Fruit fly (Drosophila melanogaster) whole organism, embryonic: ENCODE data around the gene DCTN5-p25.

ENCODE experiments used
- Ada2b ChIP-seq: fragments of 200-800 bp; sonication (Bioruptor generic); IDR thresholded peaks from 2 replicates; pipeline ENCODE4 v1.3.6; 2022; ENCODE audit warnings: missing biosample characterization, missing genetic modification characterization
- BtbVII ChIP-seq: fragments of 200-800 bp; sonication (Bioruptor generic); optimal IDR thresholded peaks from 3 replicates; lab custom pipeline; 2017; ENCODE audit warnings: missing biosample characterization, mild to moderate bottlenecking, missing genetic modification characterization
- CG10462 ChIP-seq: fragments of 200-800 bp; sonication (Bioruptor generic); optimal IDR thresholded peaks from 2 replicates; lab custom pipeline; 2016; ENCODE audit warnings: missing biosample characterization, missing genetic modification characterization
- CG11247 ChIP-seq: fragments of 200-800 bp; sonication (Bioruptor generic); IDR thresholded peaks from 2 replicates; pipeline ENCODE4 v1.3.6; 2022; ENCODE audit warnings: missing biosample characterization, missing genetic modification characterization
- CG14860 ChIP-seq: fragments of 200-800 bp; sonication (Bioruptor generic); IDR thresholded peaks from 3 replicates; pipeline ENCODE4 v1.3.6; 2022; ENCODE audit warnings: missing biosample characterization, missing genetic modification characterization; ENCODE audit not compliant: partially characterized antibody
- CG14965 ChIP-seq: fragments of 200-800 bp; sonication (Bioruptor generic); optimal IDR thresholded peaks from 2 replicates; lab custom pipeline; 2016; ENCODE audit warnings: missing biosample characterization, missing genetic modification characterization, borderline replicate concordance
- CG15073 ChIP-seq: fragments of 200-800 bp; sonication (Bioruptor generic); optimal IDR thresholded peaks from 2 replicates; lab custom pipeline; 2016; ENCODE audit warnings: missing biosample characterization, missing genetic modification characterization
- CG2120 ChIP-seq: fragments of 200-800 bp; sonication (Bioruptor generic); optimal IDR thresholded peaks from 3 replicates; lab custom pipeline; 2016; ENCODE audit warnings: missing biosample characterization, missing genetic modification characterization
- CG30020 ChIP-seq: fragments of 200-800 bp; optimal IDR thresholded peaks from 2 replicates; lab custom pipeline; 2019; ENCODE audit warnings: missing biosample characterization, mild to moderate bottlenecking, missing genetic modification characterization, moderate library complexity
- CG30403 ChIP-seq: fragments of 200-800 bp; sonication (Bioruptor generic); optimal IDR thresholded peaks from 3 replicates; lab custom pipeline; 2016; ENCODE audit warnings: missing biosample characterization, missing genetic modification characterization
- CG42726 ChIP-seq: fragments of 200-800 bp; sonication (Bioruptor generic); IDR thresholded peaks from 2 replicates; pipeline ENCODE4 v1.3.6; 2022; ENCODE audit warnings: missing biosample characterization, missing genetic modification characterization; ENCODE audit not compliant: partially characterized antibody
- CG4404 ChIP-seq: fragments of 200-800 bp; sonication (Bioruptor generic); IDR thresholded peaks from 2 replicates; pipeline ENCODE4 v1.3.6; 2022; ENCODE audit warnings: missing biosample characterization, missing genetic modification characterization
- CG4820 ChIP-seq: fragments of 200-800 bp; sonication (Bioruptor generic); optimal IDR thresholded peaks from 3 replicates; lab custom pipeline; 2016; ENCODE audit warnings: missing biosample characterization, missing genetic modification characterization
- CG6689 ChIP-seq: fragments of 200-800 bp; sonication (Bioruptor generic); IDR thresholded peaks from 2 replicates; pipeline ENCODE4 v1.3.6; 2022; ENCODE audit warnings: missing biosample characterization, missing genetic modification characterization
- CG7987 ChIP-seq: fragments of 200-800 bp; sonication (Bioruptor generic); optimal IDR thresholded peaks from 2 replicates; lab custom pipeline; 2018; ENCODE audit warnings: missing biosample characterization, mild to moderate bottlenecking, missing genetic modification characterization, moderate library complexity
- Dll ChIP-seq: fragments of 200-800 bp; sonication (Bioruptor generic); IDR thresholded peaks from 4 replicates; pipeline ENCODE4 v1.3.6; 2022; ENCODE audit warnings: missing biosample characterization, missing genetic modification characterization; ENCODE audit not compliant: partially characterized antibody
- Elba2 ChIP-seq: fragments of 200-800 bp; sonication (Bioruptor generic); optimal IDR thresholded peaks from 3 replicates; lab custom pipeline; 2016; ENCODE audit warnings: missing biosample characterization, missing genetic modification characterization
- Fer3 ChIP-seq: fragments of 200-800 bp; sonication (Bioruptor generic); optimal IDR thresholded peaks from 2 replicates; lab custom pipeline; 2018; ENCODE audit warnings: missing biosample characterization, mild to moderate bottlenecking, missing genetic modification characterization, moderate library complexity
- Hr3 ChIP-seq: fragments of 200-800 bp; sonication (Bioruptor generic); optimal IDR thresholded peaks from 3 replicates; lab custom pipeline; 2016; ENCODE audit warnings: missing biosample characterization, missing genetic modification characterization
- MESR4 ChIP-seq: fragments of 200-800 bp; sonication (Bioruptor generic); optimal IDR thresholded peaks from 2 replicates; lab custom pipeline; 2018; ENCODE audit warnings: missing biosample characterization, mild to moderate bottlenecking, missing genetic modification characterization, moderate library complexity
- Meics ChIP-seq: fragments of 200-800 bp; sonication (Bioruptor generic); optimal IDR thresholded peaks from 2 replicates; lab custom pipeline; 2017; ENCODE audit warnings: missing biosample characterization, mild to moderate bottlenecking, missing genetic modification characterization
- Nf-YC ChIP-seq: fragments of 200-800 bp; optimal IDR thresholded peaks from 3 replicates; lab custom pipeline; 2019; ENCODE audit warnings: missing biosample characterization, mild to moderate bottlenecking, missing genetic modification characterization, moderate library complexity
- Oli ChIP-seq: fragments of 200-800 bp; sonication (Bioruptor generic); optimal IDR thresholded peaks from 2 replicates; lab custom pipeline; 2018; ENCODE audit warnings: missing biosample characterization, mild to moderate bottlenecking, missing genetic modification characterization, moderate library complexity
- Sox100B ChIP-seq: fragments of 200-800 bp; sonication (Bioruptor generic); optimal IDR thresholded peaks from 3 replicates; lab custom pipeline; 2018; ENCODE audit warnings: missing biosample characterization, mild to moderate bottlenecking, missing genetic modification characterization
- ap ChIP-seq: fragments of 200-800 bp; sonication (Bioruptor generic); IDR thresholded peaks from 2 replicates; pipeline ENCODE4 v1.3.6; 2022; ENCODE audit warnings: missing biosample characterization, missing genetic modification characterization
- ato ChIP-seq: fragments of 200-800 bp; sonication (Bioruptor generic); IDR thresholded peaks from 2 replicates; pipeline ENCODE4 v1.3.6; 2022; ENCODE audit warnings: missing biosample characterization, missing genetic modification characterization; ENCODE audit not compliant: partially characterized antibody
- az2 ChIP-seq: fragments of 200-800 bp; sonication (Bioruptor generic); optimal IDR thresholded peaks from 3 replicates; lab custom pipeline; 2016; ENCODE audit warnings: missing biosample characterization, missing genetic modification characterization
- bsh ChIP-seq, 2 experiments: fragments of 200-800 bp; sonication (Bioruptor generic); optimal IDR thresholded peaks; 2 replicates each; lab custom pipeline; 2017 to 2018; ENCODE audit warnings: mild to moderate bottlenecking in 2 of 2, missing biosample characterization in 2 of 2, missing genetic modification characterization in 2 of 2, moderate library complexity in 1 of 2
- chif ChIP-seq, 2 experiments: fragments of 200-800 bp; sonication (Bioruptor generic); optimal IDR thresholded peaks; 3 replicates each; lab custom pipeline; 2016; ENCODE audit warnings: missing biosample characterization in 2 of 2, missing genetic modification characterization in 2 of 2
- ci ChIP-seq: fragments of 200-800 bp; sonication (Bioruptor generic); IDR thresholded peaks from 3 replicates; pipeline ENCODE4 v1.3.6; 2022; ENCODE audit warnings: missing biosample characterization, missing genetic modification characterization
- crc ChIP-seq: fragments of 200-800 bp; sonication (Bioruptor generic); optimal IDR thresholded peaks from 2 replicates; lab custom pipeline; 2016; ENCODE audit warnings: missing biosample characterization, missing genetic modification characterization
- crp ChIP-seq, 2 experiments: fragments of 200-800 bp; sonication (Bioruptor generic); optimal IDR thresholded peaks; 2 replicates in 1 of 2; 3 replicates in 1 of 2; lab custom pipeline; 2017; ENCODE audit warnings: missing biosample characterization in 2 of 2, missing genetic modification characterization in 2 of 2, mild to moderate bottlenecking in 1 of 2, moderate library complexity in 1 of 2
- dysf ChIP-seq: fragments of 200-800 bp; sonication (Bioruptor generic); IDR thresholded peaks from 3 replicates; pipeline ENCODE4 v1.3.6; 2022; ENCODE audit warnings: missing biosample characterization, missing genetic modification characterization
- grn ChIP-seq: fragments of 200-800 bp; sonication (Bioruptor generic); optimal IDR thresholded peaks from 3 replicates; lab custom pipeline; 2017; ENCODE audit warnings: missing biosample characterization, missing genetic modification characterization
- insv ChIP-seq, 2 experiments: fragments of 200-800 bp; sonication (Bioruptor generic); optimal IDR thresholded peaks; 3 replicates each; lab custom pipeline; 2016 to 2018; ENCODE audit warnings: missing biosample characterization in 2 of 2, missing genetic modification characterization in 2 of 2
- inv ChIP-seq: fragments of 200-800 bp; sonication (Bioruptor generic); IDR thresholded peaks from 2 replicates; pipeline ENCODE4 v1.3.6; 2022; ENCODE audit warnings: missing biosample characterization, missing genetic modification characterization; ENCODE audit not compliant: partially characterized antibody
- lab ChIP-seq: fragments of 200-800 bp; sonication (Bioruptor generic); optimal IDR thresholded peaks from 3 replicates; lab custom pipeline; 2017; ENCODE audit warnings: missing biosample characterization, missing genetic modification characterization, mild to moderate bottlenecking, moderate library complexity, missing genetic modification reagents
- lilli ChIP-seq: fragments of 200-800 bp; sonication (Bioruptor generic); optimal IDR thresholded peaks from 3 replicates; lab custom pipeline; 2016; ENCODE audit warnings: missing biosample characterization, missing genetic modification characterization
- prd ChIP-seq, 3 experiments: fragments of >200 bp in 2 of 3; fragments of 200-800 bp in 1 of 3; sonication (Bioruptor generic) in 1 of 3; optimal IDR thresholded peaks in 2 of 3; IDR thresholded peaks in 1 of 3; 2 replicates in 2 of 3; 3 replicates in 1 of 3; pipeline versions ENCODE4 v1.3.6 to Lab custom; 2017 to 2022; ENCODE audit warnings: missing biosample characterization in 1 of 3, missing genetic modification characterization in 1 of 3
- pros ChIP-seq: fragments of 200-800 bp; sonication (Bioruptor generic); optimal IDR thresholded peaks from 3 replicates; lab custom pipeline; 2019; ENCODE audit warnings: missing biosample characterization, mild to moderate bottlenecking, missing genetic modification characterization, moderate library complexity
- pum ChIP-seq: fragments of 200-800 bp; sonication (Bioruptor generic); optimal IDR thresholded peaks from 2 replicates; lab custom pipeline; 2016; ENCODE audit warnings: missing biosample characterization, missing genetic modification characterization
- sd ChIP-seq: fragments of 200-800 bp; sonication (Bioruptor generic); optimal IDR thresholded peaks from 3 replicates; lab custom pipeline; 2018; ENCODE audit warnings: missing biosample characterization, mild to moderate bottlenecking, missing genetic modification characterization, moderate library complexity
- sens ChIP-seq: fragments of 200-800 bp; sonication (Bioruptor generic); peaks from one replicate; lab custom pipeline; 2016; ENCODE audit warnings: missing biosample characterization, missing genetic modification characterization
- tgo ChIP-seq: fragments of 200-800 bp; sonication (Bioruptor generic); IDR thresholded peaks from 3 replicates; pipeline ENCODE4 v1.3.6; 2022; ENCODE audit warnings: missing biosample characterization, missing genetic modification characterization
- tup ChIP-seq: fragments of 200-800 bp; sonication (Bioruptor generic); optimal IDR thresholded peaks from 2 replicates; lab custom pipeline; 2016; ENCODE audit warnings: missing biosample characterization, mild to moderate bottlenecking, missing genetic modification characterization, moderate library complexity
- vnd ChIP-seq: fragments of 200-800 bp; sonication (Bioruptor generic); IDR thresholded peaks from 3 replicates; pipeline ENCODE4 v1.3.6; 2022; ENCODE audit warnings: missing biosample characterization, missing genetic modification characterization; ENCODE audit not compliant: partially characterized antibody

The DCTN5-p25 gene

dm6 chr2L:15039309-15039772 lies 33.8 kb downstream of the DCTN5-p25 start (continued):
- TF ChIP-seq Sox100B (GFP tag; lab: Kevin White, UChicago), result no peak
- peak; percentile 78 for TF ChIP-seq CG14860 (GFP tag; lab: Robert Waterston, UW)
- TF ChIP-seq CG4404 (GFP tag; lab: Robert Waterston, UW), result no peak
- TF ChIP-seq pum, result peak; percentile 23
- TF ChIP-seq vnd, result peak; percentile 83
- TF ChIP-seq Hr3, result no peak
- TF ChIP-seq Nf-YC (tag; lab: Kevin White, UChicago), result no peak
- TF ChIP-seq Dll (GFP tag; lab: Robert Waterston, UW), result peak; percentile 83
- peak; percentile 69 for TF ChIP-seq MESR4 (GFP tag; lab: Kevin White, UChicago)
- no peak for TF ChIP-seq CG10462
- TF ChIP-seq ci (GFP tag; lab: Robert Waterston, UW), result no peak
- no peak for TF ChIP-seq tup (GFP tag; lab: Kevin White, UChicago)
- peak in 1 of 2 experiments; percentile 36 for TF ChIP-seq crp (GFP tag; optimal IDR thresholded peaks at IDR 0.05; lab: Kevin White, UChicago)
- peak; percentile 95 for TF ChIP-seq CG42726
- peak; percentile 84 for TF ChIP-seq inv
- peak; percentile 87 for TF ChIP-seq ato (GFP tag; lab: Robert Waterston, UW)
- peak; percentile 45; the same call in 1 of the 2 replicates for TF ChIP-seq CG11247
- TF ChIP-seq CG7987, result peak; percentile 59
- TF ChIP-seq, all 482 proteins: peak for 135

DNA sequence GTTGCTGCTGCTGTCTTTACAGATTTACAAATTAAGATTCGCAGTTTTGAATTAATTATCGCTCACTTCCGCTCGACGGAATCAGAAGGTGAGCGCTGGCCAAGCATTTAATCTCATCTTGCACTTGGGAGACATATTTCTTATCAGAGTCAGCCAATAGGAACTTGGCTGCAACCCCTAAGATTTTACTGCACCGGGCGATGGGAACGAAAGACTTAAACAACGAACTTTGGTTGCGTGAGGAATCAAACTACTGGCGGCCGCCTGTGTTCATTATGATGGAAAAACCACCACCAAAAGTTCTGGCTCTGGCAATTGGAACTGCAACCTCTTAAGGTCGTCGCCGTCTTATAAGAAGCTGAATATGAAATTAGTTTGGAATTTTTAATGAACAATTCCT lies 38.2 kb downstream of the DCTN5-p25 start:
- TF ChIP-seq CG11247, result peak; percentile 49; the same call in 1 of the 2 replicates
- TF ChIP-seq pros (GFP tag; lab: Kevin White, UChicago), result peak; percentile 82
- TF ChIP-seq BtbVII (GFP tag; lab: Kevin White, UChicago), result no peak
- peak; percentile 39 for TF ChIP-seq sens (GFP tag; lab: Kevin White, UChicago)
- TF ChIP-seq insv (GFP tag; optimal IDR thresholded peaks at IDR 0.05; lab: Kevin White, UChicago), result peak in 1 of 2 experiments; percentile 89
- TF ChIP-seq Elba2 (GFP tag; lab: Kevin White, UChicago), result peak; percentile 99
- no peak for TF ChIP-seq Fer3 (tag; lab: Kevin White, UChicago)

DNA sequence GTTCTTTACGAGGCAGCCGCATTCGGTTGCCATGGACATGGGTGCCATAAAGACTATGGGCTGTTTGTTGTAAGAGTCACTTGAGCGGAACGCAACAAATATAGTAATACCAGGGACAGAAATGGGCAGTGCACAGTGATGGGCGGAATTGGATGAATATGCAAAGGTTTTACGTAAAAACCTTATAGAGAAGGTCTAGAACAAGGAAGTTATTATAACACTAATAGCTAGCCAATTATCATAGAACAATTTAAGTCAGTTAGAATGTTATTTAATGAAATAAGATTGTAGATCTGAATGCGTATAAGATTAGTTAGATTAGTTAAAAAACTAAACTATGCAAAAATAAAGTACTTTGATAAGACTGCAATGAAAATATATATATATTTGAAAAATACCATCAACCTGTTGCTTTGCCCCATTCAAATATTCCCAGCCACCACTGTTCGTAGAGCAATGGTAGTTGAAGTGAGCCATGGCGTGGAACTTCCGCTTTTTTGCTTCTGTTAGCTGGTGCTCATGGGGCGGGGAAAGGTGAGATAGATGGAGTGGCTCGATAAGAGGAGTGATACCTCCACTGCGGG lies 47.4 kb downstream of the DCTN5-p25 start:
- peak; percentile 36; the same call in 1 of the 2 replicates for TF ChIP-seq CG6689 (GFP tag; lab: Robert Waterston, UW)
- TF ChIP-seq lab (GFP tag; lab: Kevin White, UChicago), result peak; percentile 10
- peak; percentile 57; the same call in 2 of the 3 replicates for TF ChIP-seq dysf
- peak; percentile 26 for TF ChIP-seq CG4820 (GFP tag; lab: Kevin White, UChicago)
- peak; percentile 11 for TF ChIP-seq Oli (tag; lab: Kevin White, UChicago)
- no peak for TF ChIP-seq CG14965 (GFP tag; lab: Kevin White, UChicago)
- TF ChIP-seq chif (GFP tag; optimal IDR thresholded peaks at IDR 0.05; lab: Kevin White, UChicago), result peak in 1 of 2 experiments; percentile 27
- TF ChIP-seq Meics, result peak; percentile 24
- no peak for TF ChIP-seq sd (tag; lab: Kevin White, UChicago)
- no peak for TF ChIP-seq prd (optimal IDR thresholded peaks at IDR 0.05; lab: Kevin White, UChicago)
- TF ChIP-seq prd (GFP tag; IDR thresholded peaks at IDR 0.05; lab: Robert Waterston, UW), result 0 out of 3 replicates have a peak, but pooled peaks have one; percentile 18
- TF ChIP-seq CG15073, result peak; percentile 91
- TF ChIP-seq grn, result peak; percentile 24
- TF ChIP-seq CG2120, result peak; percentile 9
- no peak for TF ChIP-seq bsh (GFP tag; optimal IDR thresholded peaks at IDR 0.05; lab: Kevin White, UChicago)
- TF ChIP-seq tgo, result 0 out of 3 replicates have a peak, but pooled peaks have one; percentile 35
- TF ChIP-seq sens (GFP tag; lab: Kevin White, UChicago), result peak; percentile 76
- no peak for TF ChIP-seq CG30020 (tag; lab: Kevin White, UChicago)
- 0 out of 2 replicates have a peak, but pooled peaks have one; percentile 13 for TF ChIP-seq Ada2b
- peak; percentile 14 for TF ChIP-seq lilli (GFP tag; lab: Kevin White, UChicago)
- TF ChIP-seq Sox100B (GFP tag; lab: Kevin White, UChicago), result peak; percentile 32
- TF ChIP-seq crc (GFP tag; lab: Kevin White, UChicago), result no peak
- TF ChIP-seq ap (GFP tag; lab: Robert Waterston, UW), result peak; percentile 27; the same call in 1 of the 2 replicates
- peak; percentile 8 for TF ChIP-seq CG30403 (GFP tag; lab: Kevin White, UChicago)
- TF ChIP-seq az2 (GFP tag; lab: Kevin White, UChicago), result no peak
